Fruit fly (Drosophila melanogaster): Measurements from ENCODE around the gene Tsp.

The Tsp gene

DNA sequence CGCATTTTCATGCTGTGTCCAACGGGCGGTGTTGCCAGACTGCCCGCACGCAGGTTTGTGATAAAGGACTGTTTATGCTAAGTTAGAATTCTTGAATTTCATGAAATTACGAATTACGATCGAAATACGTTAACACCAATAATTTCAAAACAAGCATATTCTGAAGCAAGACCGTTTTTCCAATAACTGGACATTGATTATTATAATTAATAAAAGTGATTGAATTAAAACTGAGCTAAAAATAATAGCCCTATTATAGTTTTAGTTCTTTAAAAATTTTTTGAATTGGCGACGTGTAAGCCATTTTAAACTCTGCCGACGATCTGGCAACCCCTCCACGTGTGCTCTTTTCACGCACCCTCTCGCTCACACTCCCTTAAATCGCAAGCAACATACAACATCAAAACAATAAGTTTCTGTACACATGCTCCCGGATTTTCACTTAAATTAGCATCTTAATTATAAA, 60.7 kb downstream of the Tsp start (continued):
- TF ChIP-seq prd (optimal IDR thresholded peaks at IDR 0.05) (no peak), prd (GFP tag; IDR thresholded peaks at IDR 0.05) (peak; percentile 93), dan (GFP tag; IDR thresholded peaks at IDR 0.05) (no peak), Dp (GFP tag; optimal IDR thresholded peaks at IDR 0.05) (peak; percentile 23), CG10321 (GFP tag; IDR thresholded peaks at IDR 0.05) (peak; percentile 75), Eip74EF (GFP tag; optimal IDR thresholded peaks at IDR 0.05) (peak in 1 of 2 experiments; percentile 92), CG2202 (tag; optimal IDR thresholded peaks at IDR 0.05) (peak; percentile 84), CG4707 (GFP tag; optimal IDR thresholded peaks at IDR 0.05) (peak; percentile 65), CG15601 (tag; optimal IDR thresholded peaks at IDR 0.05) (peak; percentile 92), sug (tag; optimal IDR thresholded peaks at IDR 0.05) (peak; percentile 95), CG18764 (GFP tag; optimal IDR thresholded peaks at IDR 0.05) (peak; percentile 91), Oli (tag; optimal IDR thresholded peaks at IDR 0.05) (peak; percentile 96), HLHmδ (GFP tag; optimal IDR thresholded peaks at IDR 0.05) (no peak), gcm2 (GFP tag; optimal IDR thresholded peaks at IDR 0.05) (peak; percentile 80), CG4617 (GFP tag; optimal IDR thresholded peaks at IDR 0.05; ENCODE audit: borderline replicate concordance) (peak; percentile 87), p53 (GFP tag; optimal IDR thresholded peaks at IDR 0.05) (peak; percentile 83), cato (GFP tag; optimal IDR thresholded peaks at IDR 0.05; ENCODE audit: borderline replicate concordance) (peak; percentile 89), CG7271 (tag; optimal IDR thresholded peaks at IDR 0.05) (peak; percentile 74), eve (GFP tag; optimal IDR thresholded peaks at IDR 0.05) (no peak), B-H2 (GFP tag; optimal IDR thresholded peaks at IDR 0.05) (peak; percentile 95), Ssrp (tag; optimal IDR thresholded peaks at IDR 0.05) (peak; percentile 96), chm (GFP tag; IDR thresholded peaks at IDR 0.05) (peak; percentile 85), al (GFP tag; IDR thresholded peaks at IDR 0.05) (peak; percentile 91), CG8944 (GFP tag; optimal IDR thresholded peaks at IDR 0.05) (peak; percentile 89), CG3407 (GFP tag; optimal IDR thresholded peaks at IDR 0.05) (peak; percentile 91), crp (GFP tag; optimal IDR thresholded peaks at IDR 0.05) (peak in 1 of 2 experiments; percentile 67), ara (GFP tag; IDR thresholded peaks at IDR 0.05) (peak; percentile 86), CG34224 (GFP tag; IDR thresholded peaks at IDR 0.05; ENCODE audit: partially characterized antibody) (no peak), CG6791 (GFP tag; IDR thresholded peaks at IDR 0.05; ENCODE audit: partially characterized antibody) (no peak), hth (optimal IDR thresholded peaks at IDR 0.05) (no peak), Sry-δ (GFP tag; optimal IDR thresholded peaks at IDR 0.05) (peak; percentile 56), CG2199 (GFP tag; IDR thresholded peaks at IDR 0.05) (peak; percentile 86; the same call in 1 of the 3 replicates), YL-1 (GFP tag; optimal IDR thresholded peaks at IDR 0.05) (peak; percentile 89), rib (GFP tag; IDR thresholded peaks at IDR 0.05) (peak; percentile 90), Atf-2 (GFP tag; optimal IDR thresholded peaks at IDR 0.05) (peak; percentile 87), H2.0 (GFP tag; IDR thresholded peaks at IDR 0.05) (peak; percentile 91), Dad (GFP tag; optimal IDR thresholded peaks at IDR 0.05) (peak; percentile 94), Lhr (GFP tag; optimal IDR thresholded peaks at IDR 0.05) (peak; percentile 83), CG11695 (GFP tag; IDR thresholded peaks at IDR 0.05) (peak; percentile 96), tio (GFP tag; optimal IDR thresholded peaks at IDR 0.05) (peak; percentile 96), CG7786 (GFP tag; optimal IDR thresholded peaks at IDR 0.05) (peak; percentile 93), otp (GFP tag; IDR thresholded peaks at IDR 0.05) (peak; percentile 82), phol (tag; optimal IDR thresholded peaks at IDR 0.05) (peak; percentile 97), fd3F (GFP tag; optimal IDR thresholded peaks at IDR 0.05) (peak; percentile 95), CG31365 (tag; optimal IDR thresholded peaks at IDR 0.05) (peak; percentile 74), Awh (GFP tag; IDR thresholded peaks at IDR 0.05) (peak; percentile 81), kni (GFP tag; optimal IDR thresholded peaks at IDR 0.05) (peak; percentile 69), aop (GFP tag; IDR thresholded peaks at IDR 0.05) (no peak), CG10267 (tag; optimal IDR thresholded peaks at IDR 0.05) (peak; percentile 89), Ets97D (GFP tag; optimal IDR thresholded peaks at IDR 0.05) (peak; percentile 85)
